Fruit fly (Drosophila melanogaster) Kc167 (cell line): ENCODE measurements around the gene Cyp312a1.

Experiments used
- Myc ChIP-seq: fragments of >200 bp; optimal IDR thresholded peaks from 2 replicates; lab custom pipeline; 2017; ENCODE audit warnings: missing external identifiers
- Sin3A ChIP-seq: fragments of >200 bp; optimal IDR thresholded peaks from 2 replicates; lab custom pipeline; 2018; ENCODE audit warnings: missing external identifiers
- h ChIP-seq: fragments of >200 bp; optimal IDR thresholded peaks from 3 replicates; lab custom pipeline; 2018; ENCODE audit warnings: missing external identifiers
- insv ChIP-seq: fragments of >200 bp; optimal IDR thresholded peaks from 3 replicates; lab custom pipeline; 2018; ENCODE audit warnings: missing external identifiers
- psq ChIP-seq: fragments of >200 bp; optimal IDR thresholded peaks from 2 replicates; lab custom pipeline; 2017; ENCODE audit warnings: missing external identifiers
- ttk ChIP-seq: sonication (Bioruptor generic); optimal IDR thresholded peaks from 2 replicates; lab custom pipeline; 2017; ENCODE audit warnings: missing external identifiers

DNA sequence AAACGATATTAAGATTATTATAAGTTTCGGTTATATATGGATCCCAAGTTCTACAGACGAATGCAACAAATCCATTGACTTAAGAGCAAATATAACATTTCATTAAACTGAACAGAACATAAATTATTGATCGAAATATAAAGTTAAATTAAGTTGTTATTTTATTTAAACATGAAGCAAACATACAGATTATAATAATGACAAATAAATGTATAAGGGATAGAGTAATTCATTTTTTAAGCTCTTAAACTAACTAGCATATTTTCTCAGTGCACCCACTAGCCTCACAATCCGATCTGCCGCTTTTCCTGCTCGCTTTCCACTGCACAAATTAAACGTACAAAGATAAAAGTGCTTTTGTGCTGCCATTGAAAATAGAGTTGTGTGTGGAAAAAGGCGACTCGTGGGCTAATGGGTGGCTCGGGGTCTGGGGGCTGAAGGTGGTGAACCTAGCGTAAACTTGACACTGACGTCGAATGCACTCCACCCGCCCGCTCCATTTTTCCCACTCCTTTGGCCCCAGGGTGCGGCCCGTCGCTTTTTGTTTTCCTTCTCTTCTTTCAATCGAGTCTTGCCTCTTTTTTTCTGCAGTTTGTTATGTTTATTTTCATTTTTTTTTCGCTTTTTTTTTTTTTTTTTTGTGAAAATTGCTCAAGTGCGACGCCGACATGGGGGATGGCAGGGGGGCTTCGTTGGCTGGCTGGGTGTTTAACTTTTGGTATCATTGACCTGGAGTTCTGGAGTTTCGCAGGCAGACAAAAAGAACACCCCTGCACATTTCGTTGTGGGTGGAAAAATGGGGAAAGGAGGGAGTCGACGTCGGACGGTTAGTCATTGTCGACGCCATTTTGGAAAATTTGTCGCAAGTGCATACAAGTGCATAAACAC is 52.6 kb downstream of the Cyp312a1 start:
- no peak for TF ChIP-seq Sin3A (lab: Kevin White, UChicago)
- TF ChIP-seq psq (lab: Kevin White, UChicago), result no peak
- TF ChIP-seq insv (lab: Kevin White, UChicago), result no peak
- TF ChIP-seq h (lab: Kevin White, UChicago), result no peak
- no peak for TF ChIP-seq Myc (lab: Kevin White, UChicago)
- TF ChIP-seq ttk (lab: Kevin White, UChicago), result no peak
